Fruit fly (Drosophila melanogaster) whole organism, embryonic: ENCODE results near the gene a10.

Experiments used
- Atf6 ChIP-seq: fragments of 200-800 bp; sonication (Bioruptor generic); IDR thresholded peaks from 2 replicates; pipeline ENCODE4 v1.3.6; 2022; ENCODE audit warnings: missing biosample characterization, missing genetic modification characterization
- CG10147 ChIP-seq: fragments of 200-800 bp; sonication (Bioruptor generic); optimal IDR thresholded peaks from 2 replicates; lab custom pipeline; 2019; ENCODE audit warnings: missing biosample characterization, mild to moderate bottlenecking, missing genetic modification characterization, moderate library complexity
- CG10366 ChIP-seq: fragments of 200-800 bp; sonication (Bioruptor generic); IDR thresholded peaks from 2 replicates; pipeline ENCODE4 v1.3.6; 2022; ENCODE audit warnings: missing biosample characterization, missing genetic modification characterization
- CG11560 ChIP-seq: fragments of 200-800 bp; sonication (Bioruptor generic); IDR thresholded peaks from 3 replicates; pipeline ENCODE4 v1.3.6; 2022; ENCODE audit warnings: missing biosample characterization, missing genetic modification characterization
- CG11696 ChIP-seq: fragments of 200-800 bp; sonication (Bioruptor generic); IDR thresholded peaks from 2 replicates; pipeline ENCODE4 v1.3.6; 2022; ENCODE audit warnings: missing biosample characterization, missing genetic modification characterization
- CG12236 ChIP-seq: fragments of 200-800 bp; sonication (Bioruptor generic); optimal IDR thresholded peaks from 2 replicates; lab custom pipeline; 2016; ENCODE audit warnings: missing biosample characterization, missing genetic modification characterization
- CG13424 ChIP-seq: fragments of 200-800 bp; sonication (Bioruptor generic); optimal IDR thresholded peaks from 2 replicates; lab custom pipeline; 2019; ENCODE audit warnings: missing biosample characterization, mild to moderate bottlenecking, missing genetic modification characterization, moderate library complexity
- CG15514 ChIP-seq: fragments of 200-800 bp; sonication (Bioruptor generic); optimal IDR thresholded peaks from 3 replicates; lab custom pipeline; 2017; ENCODE audit warnings: missing biosample characterization, missing genetic modification characterization, mild to moderate bottlenecking, moderate library complexity, missing genetic modification reagents
- CG16813 ChIP-seq: fragments of 200-800 bp; sonication (Bioruptor generic); IDR thresholded peaks from 3 replicates; pipeline ENCODE4 v1.3.6; 2022; ENCODE audit warnings: missing biosample characterization, missing genetic modification characterization; ENCODE audit not compliant: partially characterized antibody
- CG17361 ChIP-seq: fragments of 200-800 bp; sonication (Bioruptor generic); IDR thresholded peaks from 3 replicates; pipeline ENCODE4 v1.3.6; 2022; ENCODE audit warnings: missing biosample characterization, missing genetic modification characterization
- CG17568 ChIP-seq: fragments of 200-800 bp; sonication (Bioruptor generic); optimal IDR thresholded peaks from 2 replicates; lab custom pipeline; 2018; ENCODE audit warnings: missing biosample characterization, mild to moderate bottlenecking, missing genetic modification characterization, moderate library complexity
- CG1832 ChIP-seq: fragments of 200-800 bp; sonication (Bioruptor generic); optimal IDR thresholded peaks from 2 replicates; lab custom pipeline; 2017; ENCODE audit warnings: missing biosample characterization, mild to moderate bottlenecking, missing genetic modification characterization, inconsistent platforms
- CG18764 ChIP-seq: fragments of 200-800 bp; sonication (Bioruptor generic); optimal IDR thresholded peaks from 3 replicates; lab custom pipeline; 2016; ENCODE audit warnings: missing biosample characterization, missing genetic modification characterization
- CG2199 ChIP-seq: fragments of 200-800 bp; sonication (Bioruptor generic); IDR thresholded peaks from 3 replicates; pipeline ENCODE4 v1.3.6; 2022; ENCODE audit warnings: missing biosample characterization, missing genetic modification characterization
- CG4707 ChIP-seq: fragments of 200-800 bp; sonication (Bioruptor generic); optimal IDR thresholded peaks from 2 replicates; lab custom pipeline; 2018; ENCODE audit warnings: missing biosample characterization, mild to moderate bottlenecking, missing genetic modification characterization, moderate library complexity
- CG4820 ChIP-seq: fragments of 200-800 bp; sonication (Bioruptor generic); optimal IDR thresholded peaks from 3 replicates; lab custom pipeline; 2016; ENCODE audit warnings: missing biosample characterization, missing genetic modification characterization
- CG7556 ChIP-seq: fragments of 200-800 bp; sonication (Bioruptor generic); optimal IDR thresholded peaks from 2 replicates; lab custom pipeline; 2017; ENCODE audit warnings: missing biosample characterization, mild to moderate bottlenecking, missing genetic modification characterization
- CG7745 ChIP-seq: fragments of 200-800 bp; sonication (Bioruptor generic); optimal IDR thresholded peaks from 2 replicates; lab custom pipeline; 2018; ENCODE audit warnings: missing biosample characterization, mild to moderate bottlenecking, missing genetic modification characterization, moderate library complexity
- CG7987 ChIP-seq: fragments of 200-800 bp; sonication (Bioruptor generic); optimal IDR thresholded peaks from 2 replicates; lab custom pipeline; 2018; ENCODE audit warnings: missing biosample characterization, mild to moderate bottlenecking, missing genetic modification characterization, moderate library complexity
- CG8089 ChIP-seq: fragments of 200-800 bp; sonication (Bioruptor generic); optimal IDR thresholded peaks from 3 replicates; lab custom pipeline; 2016; ENCODE audit warnings: missing biosample characterization, missing genetic modification characterization
- CG9876 ChIP-seq: fragments of 200-800 bp; sonication (Bioruptor generic); optimal IDR thresholded peaks from 2 replicates; lab custom pipeline; 2016; ENCODE audit warnings: missing biosample characterization, missing genetic modification characterization
- CrebB ChIP-seq: fragments of 200-800 bp; sonication (Bioruptor generic); optimal IDR thresholded peaks from 3 replicates; lab custom pipeline; 2018; ENCODE audit warnings: missing biosample characterization, mild to moderate bottlenecking, missing genetic modification characterization
- Dip2 ChIP-seq: fragments of 200-800 bp; sonication (Bioruptor generic); IDR thresholded peaks from 2 replicates; pipeline ENCODE4 v1.3.6; 2022; ENCODE audit warnings: missing biosample characterization, missing genetic modification characterization
- Ets65A ChIP-seq: fragments of 200-800 bp; sonication (Bioruptor generic); peaks from one replicate; lab custom pipeline; 2016; ENCODE audit warnings: missing biosample characterization, missing genetic modification characterization
- Ets97D ChIP-seq: fragments of 200-800 bp; sonication (Bioruptor generic); optimal IDR thresholded peaks from 3 replicates; lab custom pipeline; 2016; ENCODE audit warnings: missing biosample characterization, missing genetic modification characterization
- GATAe ChIP-seq: fragments of 200-800 bp; sonication (Bioruptor generic); conservative IDR thresholded peaks from 2 replicates; pipeline ENCODE4 v1.3.6; 2022; ENCODE audit warnings: missing biosample characterization, missing genetic modification characterization
- Hmr ChIP-seq: fragments of 200-800 bp; sonication (Bioruptor generic); optimal IDR thresholded peaks from 3 replicates; lab custom pipeline; 2017; ENCODE audit warnings: mild to moderate bottlenecking, missing biosample characterization, missing genetic modification reagents, missing genetic modification characterization
- Hsf ChIP-seq: fragments of 200-800 bp; sonication (Bioruptor generic); optimal IDR thresholded peaks from 3 replicates; lab custom pipeline; 2016; ENCODE audit warnings: missing biosample characterization, missing genetic modification characterization
- MESR4 ChIP-seq: fragments of 200-800 bp; sonication (Bioruptor generic); optimal IDR thresholded peaks from 2 replicates; lab custom pipeline; 2018; ENCODE audit warnings: missing biosample characterization, mild to moderate bottlenecking, missing genetic modification characterization, moderate library complexity
- Max ChIP-seq: fragments of 200-800 bp; sonication (Bioruptor generic); optimal IDR thresholded peaks from 2 replicates; lab custom pipeline; 2016; ENCODE audit warnings: missing biosample characterization, mild to moderate bottlenecking, missing genetic modification characterization
- Nf-YB ChIP-seq: fragments of 200-800 bp; sonication (Bioruptor generic); optimal IDR thresholded peaks from 3 replicates; lab custom pipeline; 2019; ENCODE audit warnings: missing biosample characterization, mild to moderate bottlenecking, missing genetic modification characterization, moderate library complexity
- Optix ChIP-seq: fragments of 200-800 bp; sonication (Bioruptor generic); IDR thresholded peaks from 3 replicates; pipeline ENCODE4 v1.3.6; 2022; ENCODE audit warnings: missing biosample characterization, missing genetic modification characterization
- Six4 ChIP-seq: fragments of 200-800 bp; sonication (Bioruptor generic); optimal IDR thresholded peaks from 2 replicates; lab custom pipeline; 2016; ENCODE audit warnings: missing biosample characterization, missing genetic modification characterization
- Sry-δ ChIP-seq: fragments of 200-800 bp; sonication (Bioruptor generic); optimal IDR thresholded peaks from 2 replicates; lab custom pipeline; 2016; ENCODE audit warnings: missing biosample characterization, missing genetic modification characterization
- ato ChIP-seq: fragments of 200-800 bp; sonication (Bioruptor generic); IDR thresholded peaks from 2 replicates; pipeline ENCODE4 v1.3.6; 2022; ENCODE audit warnings: missing biosample characterization, missing genetic modification characterization; ENCODE audit not compliant: partially characterized antibody
- bbx ChIP-seq: fragments of 200-800 bp; sonication (Bioruptor generic); IDR thresholded peaks from 2 replicates; pipeline ENCODE4 v1.3.6; 2022; ENCODE audit warnings: missing biosample characterization, missing genetic modification characterization; ENCODE audit not compliant: partially characterized antibody
- croc ChIP-seq: fragments of 200-800 bp; sonication (Bioruptor generic); conservative IDR thresholded peaks from 3 replicates; pipeline ENCODE4 v1.3.6; 2022; ENCODE audit warnings: missing biosample characterization, missing genetic modification characterization
- dati ChIP-seq: fragments of 200-800 bp; sonication (Bioruptor generic); IDR thresholded peaks from 2 replicates; pipeline ENCODE4 v1.3.6; 2022; ENCODE audit warnings: missing biosample characterization, missing genetic modification characterization
- dimm ChIP-seq: fragments of 200-800 bp; sonication (Bioruptor generic); IDR thresholded peaks from 2 replicates; pipeline ENCODE4 v1.3.6; 2022; ENCODE audit warnings: missing biosample characterization, missing genetic modification characterization
- dpn ChIP-seq, 2 experiments: fragments of 200-800 bp; sonication (Bioruptor generic); optimal IDR thresholded peaks; 3 replicates each; lab custom pipeline; 2016; ENCODE audit warnings: missing biosample characterization in 2 of 2, missing genetic modification characterization in 2 of 2
- dysf ChIP-seq: fragments of 200-800 bp; sonication (Bioruptor generic); IDR thresholded peaks from 3 replicates; pipeline ENCODE4 v1.3.6; 2022; ENCODE audit warnings: missing biosample characterization, missing genetic modification characterization
- lab ChIP-seq: fragments of 200-800 bp; sonication (Bioruptor generic); optimal IDR thresholded peaks from 3 replicates; lab custom pipeline; 2017; ENCODE audit warnings: missing biosample characterization, missing genetic modification characterization, mild to moderate bottlenecking, moderate library complexity, missing genetic modification reagents
- luna ChIP-seq: fragments of 200-800 bp; sonication (Bioruptor generic); optimal IDR thresholded peaks from 2 replicates; lab custom pipeline; 2016; ENCODE audit warnings: missing biosample characterization, missing genetic modification characterization
- peb ChIP-seq: fragments of 200-800 bp; sonication (Bioruptor generic); IDR thresholded peaks from 2 replicates; pipeline ENCODE4 v1.3.6; 2022; ENCODE audit warnings: missing biosample characterization, missing genetic modification characterization
- pita ChIP-seq: fragments of 200-800 bp; sonication (Bioruptor generic); optimal IDR thresholded peaks from 2 replicates; lab custom pipeline; 2017; ENCODE audit warnings: missing biosample characterization, mild to moderate bottlenecking, missing genetic modification characterization
- pum ChIP-seq: fragments of 200-800 bp; sonication (Bioruptor generic); optimal IDR thresholded peaks from 2 replicates; lab custom pipeline; 2016; ENCODE audit warnings: missing biosample characterization, missing genetic modification characterization
- seq ChIP-seq: fragments of 200-800 bp; sonication (Bioruptor generic); IDR thresholded peaks from 2 replicates; pipeline ENCODE4 v1.3.6; 2022; ENCODE audit warnings: missing biosample characterization, missing genetic modification characterization
- tap ChIP-seq: fragments of 200-800 bp; optimal IDR thresholded peaks from 3 replicates; lab custom pipeline; 2019; ENCODE audit warnings: missing biosample characterization, mild to moderate bottlenecking, missing genetic modification characterization, moderate library complexity
- tll ChIP-seq, 2 experiments: fragments of 200-800 bp in 1 of 2; fragments of >200 bp in 1 of 2; sonication (Bioruptor generic) in 1 of 2; optimal IDR thresholded peaks; 2 replicates each; lab custom pipeline; 2017 to 2019; ENCODE audit warnings: missing biosample characterization in 2 of 2, missing genetic modification characterization in 2 of 2, mild to moderate bottlenecking in 1 of 2, moderate library complexity in 1 of 2
- tna ChIP-seq: fragments of 200-800 bp; sonication (Bioruptor generic); IDR thresholded peaks from 2 replicates; pipeline ENCODE4 v1.3.6; 2022; ENCODE audit warnings: missing biosample characterization, missing genetic modification characterization; ENCODE audit not compliant: partially characterized antibody
- z ChIP-seq: fragments of 200-800 bp; sonication (Bioruptor generic); IDR thresholded peaks from 3 replicates; pipeline ENCODE4 v1.3.6; 2022; ENCODE audit warnings: missing biosample characterization, missing genetic modification characterization
- zfh2 ChIP-seq: fragments of 200-800 bp; sonication (Bioruptor generic); optimal IDR thresholded peaks from 2 replicates; lab custom pipeline; 2016; ENCODE audit warnings: missing biosample characterization, missing genetic modification characterization

The a10 gene

DNA sequence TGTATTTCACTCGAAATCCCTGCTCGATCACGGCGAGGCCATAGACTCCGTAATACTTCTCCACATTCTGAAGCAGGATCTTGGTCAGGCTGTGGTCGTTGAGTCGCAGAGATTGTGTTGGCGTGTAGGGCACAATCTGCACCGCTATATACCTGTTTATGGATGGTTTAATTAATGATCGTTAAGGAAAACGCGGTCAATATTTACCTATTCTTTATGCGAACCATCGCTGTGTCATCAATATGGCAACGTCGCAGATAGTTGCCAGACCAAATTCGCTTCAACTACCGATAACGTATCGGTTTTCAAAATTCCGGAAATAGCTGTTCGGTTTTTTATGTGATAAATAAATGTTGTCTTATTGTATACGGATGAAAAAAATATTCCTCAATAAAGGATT, 21.3 kb upstream of the a10 start, which contains the start of gene Pop5 (continued):
- peak; percentile 49; the same call in 1 of the 2 replicates for TF ChIP-seq bbx (GFP tag; lab: Robert Waterston, UW)
- peak; percentile 70 for TF ChIP-seq Sry-δ (GFP tag; lab: Kevin White, UChicago)
- no peak for TF ChIP-seq CG11696 (GFP tag; lab: Robert Waterston, UW)
- no peak for TF ChIP-seq peb
- no peak for TF ChIP-seq CG17361 (GFP tag; lab: Robert Waterston, UW)
- TF ChIP-seq Optix (GFP tag; lab: Robert Waterston, UW) = no peak
- TF ChIP-seq CG10147 = no peak
- no peak for TF ChIP-seq tap (tag; lab: Kevin White, UChicago)
- no peak for TF ChIP-seq pum (GFP tag; lab: Kevin White, UChicago)
- TF ChIP-seq CG13424 (tag; lab: Kevin White, UChicago) = peak; percentile 15
- TF ChIP-seq CG7987 (GFP tag; lab: Kevin White, UChicago) = peak; percentile 39
- no peak for TF ChIP-seq CG18764 (GFP tag; lab: Kevin White, UChicago)
- TF ChIP-seq croc (GFP tag; lab: Robert Waterston, UW) = no peak
- no peak for TF ChIP-seq CG8089 (GFP tag; lab: Kevin White, UChicago)
- TF ChIP-seq CG4820 (GFP tag; lab: Kevin White, UChicago) = no peak
- no peak for TF ChIP-seq Hmr
- no peak for TF ChIP-seq GATAe (GFP tag; lab: Robert Waterston, UW)
- TF ChIP-seq tll (GFP tag; optimal IDR thresholded peaks at IDR 0.05; lab: Kevin White, UChicago) = no peak
- no peak for TF ChIP-seq pita
- no peak for TF ChIP-seq dpn (GFP tag; optimal IDR thresholded peaks at IDR 0.05; lab: Kevin White, UChicago)
- TF ChIP-seq CG4707 (GFP tag; lab: Kevin White, UChicago) = no peak
- no peak for TF ChIP-seq Dip2
- TF ChIP-seq ato (GFP tag; lab: Robert Waterston, UW) = no peak
- TF ChIP-seq dysf (GFP tag; lab: Robert Waterston, UW) = no peak
- peak; percentile 3 for TF ChIP-seq Hsf (GFP tag; lab: Kevin White, UChicago)
- TF ChIP-seq zfh2 (GFP tag; lab: Kevin White, UChicago) = no peak
- no peak for TF ChIP-seq luna
- TF ChIP-seq CrebB (tag; lab: Kevin White, UChicago) = peak; percentile 50
- TF ChIP-seq CG17568 (GFP tag; lab: Kevin White, UChicago) = no peak
- TF ChIP-seq Ets97D = peak; percentile 94
- TF ChIP-seq lab = no peak
- no peak for TF ChIP-seq CG16813
- no peak for TF ChIP-seq tna
- TF ChIP-seq Nf-YB (GFP tag; lab: Kevin White, UChicago) = no peak
- TF ChIP-seq seq (GFP tag; lab: Robert Waterston, UW) = no peak
- TF ChIP-seq CG1832 = no peak
- no peak for TF ChIP-seq z (GFP tag; lab: Robert Waterston, UW)
- TF ChIP-seq CG10366 (GFP tag; lab: Robert Waterston, UW) = no peak
- TF ChIP-seq CG7745 (tag; lab: Kevin White, UChicago) = no peak
- no peak for TF ChIP-seq CG11560 (tag; lab: Robert Waterston, UW)
- TF ChIP-seq CG7556 (GFP tag; lab: Kevin White, UChicago) = no peak
- no peak for TF ChIP-seq dati (GFP tag; lab: Robert Waterston, UW)
- no peak for TF ChIP-seq Atf6 (GFP tag; lab: Robert Waterston, UW)
- TF ChIP-seq MESR4 (GFP tag; lab: Kevin White, UChicago) = peak; percentile 54
- TF ChIP-seq dimm (GFP tag; lab: Robert Waterston, UW) = no peak
- TF ChIP-seq CG15514 (GFP tag; lab: Kevin White, UChicago) = peak; percentile 61
- TF ChIP-seq Six4 = no peak
- no peak for TF ChIP-seq Max
- TF ChIP-seq CG9876 (GFP tag; lab: Kevin White, UChicago) = no peak
- TF ChIP-seq Ets65A (GFP tag; lab: Kevin White, UChicago) = peak; percentile 72
- TF ChIP-seq CG12236 (GFP tag; lab: Kevin White, UChicago) = no peak
- no peak for TF ChIP-seq CG2199
